Worm (Caenorhabditis elegans): ENCODE data around the gene unc-119.
A peak's percentile ranks its signal among the peaks of the same experiment; 100 is the strongest.

unc-119 gene

DNA sequence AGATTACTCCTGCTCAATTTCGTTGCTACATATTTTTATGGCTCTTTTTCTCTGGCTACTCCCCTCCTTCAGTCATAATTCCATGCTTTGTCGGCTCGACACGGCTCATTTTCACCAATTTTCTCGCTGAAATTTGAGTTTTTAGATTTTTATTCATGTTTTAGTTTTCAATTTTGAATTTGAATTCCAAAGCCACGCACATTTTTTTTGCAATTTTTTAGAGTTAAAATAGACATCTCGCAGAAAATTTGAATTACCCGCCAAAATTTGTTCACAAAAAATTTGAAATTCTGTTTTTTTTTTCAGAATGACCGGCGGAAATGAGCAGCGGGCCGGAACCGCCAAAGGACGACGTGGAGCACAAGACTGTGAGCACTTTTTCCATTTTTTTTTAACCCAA lies at the start of gene unc-119:
TSS of gene unc-119 (plus strand) at position 301 of the 400 bp plus-strand sequence.
- TF ChIP-seq lir-3 (tag; optimal IDR thresholded peaks at IDR 0.05) (no peak), egl-27 (tag; optimal IDR thresholded peaks at IDR 0.05) (no peak), set-16 (GFP tag; IDR thresholded peaks at IDR 0.05) (no peak)

DNA sequence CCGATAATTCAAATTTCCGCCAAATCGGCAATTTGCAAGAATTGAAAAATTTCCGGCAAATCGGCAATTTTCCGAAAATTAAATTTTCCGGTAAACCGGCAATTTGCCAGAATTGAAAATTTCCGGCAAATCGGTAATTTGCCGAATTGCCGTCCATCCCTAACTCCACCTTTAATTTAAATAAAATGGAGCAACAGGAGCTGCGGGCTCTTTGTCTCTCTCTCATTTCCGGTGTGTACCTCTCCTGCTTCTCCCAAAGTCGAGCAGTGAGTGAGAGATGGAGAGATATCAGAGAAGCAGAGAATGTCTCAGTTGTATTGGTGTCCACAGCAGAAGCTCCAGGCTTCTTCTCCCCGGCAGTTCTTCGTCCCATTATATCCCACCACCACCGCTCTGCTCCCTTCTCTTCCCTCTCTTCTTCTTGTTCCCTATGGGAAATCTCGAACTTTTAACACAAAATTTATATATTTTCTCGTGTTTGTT lies 47.0 kb upstream of the unc-119 start, which contains the start of gene Y39A1C.1:
TSS of gene Y39A1C.1 (plus strand) at position 51 of the 483 bp plus-strand sequence.
- TF ChIP-seq ces-1 (GFP tag; optimal IDR thresholded peaks at IDR 0.05) (no peak), tra-1 (GFP tag; IDR thresholded peaks at IDR 0.05) (0 out of 2 replicates have a peak, but pooled peaks have one; percentile 30), hif-1 (tag; optimal IDR thresholded peaks at IDR 0.05) (no peak), D1046.2 (GFP tag; IDR thresholded peaks at IDR 0.05) (no peak), hmg-1.1 (GFP tag; IDR thresholded peaks at IDR 0.05) (peak; percentile 55; the same call in 1 of the 2 replicates), mdt-29 (GFP tag; IDR thresholded peaks at IDR 0.05) (no peak), set-16 (GFP tag; IDR thresholded peaks at IDR 0.05) (0 out of 2 replicates have a peak, but pooled peaks have one; percentile 17), egl-27 (tag; optimal IDR thresholded peaks at IDR 0.05) (no peak), aha-1 (tag) (peak; percentile 8), mes-2 (tag; optimal IDR thresholded peaks at IDR 0.05; ENCODE audit: poor library complexity, severe bottlenecking) (peak; percentile 54), F49E8.2 (tag; optimal IDR thresholded peaks at IDR 0.05; ENCODE audit: borderline replicate concordance) (no peak), zip-2 (tag; optimal IDR thresholded peaks at IDR 0.05) (no peak), rbr-2 (tag; optimal IDR thresholded peaks at IDR 0.05) (peak; percentile 15), lim-7 (GFP tag; IDR thresholded peaks at IDR 0.05) (no peak), dmd-8 (GFP tag; IDR thresholded peaks at IDR 0.05) (no peak), nhr-111 (GFP tag; optimal IDR thresholded peaks at IDR 0.05) (no peak), ceh-62 (tag; optimal IDR thresholded peaks at IDR 0.05) (no peak)

DNA sequence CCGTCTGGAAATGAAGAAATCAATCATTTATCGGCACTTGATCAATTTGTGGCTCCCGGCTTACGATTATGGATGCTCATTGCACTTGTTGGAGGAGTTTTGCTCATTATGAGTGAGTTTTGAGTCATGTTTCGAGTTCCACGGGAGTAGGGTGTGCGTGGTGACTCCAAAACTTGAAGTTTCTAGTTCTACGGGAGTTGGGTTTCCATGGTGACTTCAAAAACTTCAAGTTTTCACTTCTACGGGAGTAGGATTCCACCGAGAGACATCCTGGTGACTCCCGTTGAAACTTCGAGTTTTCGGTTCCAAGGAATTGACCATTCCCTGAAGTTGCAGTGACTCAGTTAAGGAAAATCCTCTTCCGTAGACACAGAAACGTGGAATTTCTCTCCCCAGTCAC lies 45.6 kb upstream of the unc-119 start:
- no peak for TF ChIP-seq nhr-77 (tag; optimal IDR thresholded peaks at IDR 0.05)
- TF ChIP-seq ceh-44 (GFP tag; IDR thresholded peaks at IDR 0.05), result peak; percentile 78
- peak; percentile 22; the same call in 1 of the 2 replicates for TF ChIP-seq dmd-6 (GFP tag; IDR thresholded peaks at IDR 0.05)
- TF ChIP-seq R02D3.7 (tag; optimal IDR thresholded peaks at IDR 0.05), result no peak
- no peak for TF ChIP-seq pqm-1 (tag; optimal IDR thresholded peaks at IDR 0.05)
- TF ChIP-seq daf-16 (GFP tag; optimal IDR thresholded peaks at IDR 0.05), result no peak
- no peak for TF ChIP-seq daf-16 (tag; optimal IDR thresholded peaks at IDR 0.05)
- TF ChIP-seq daf-8 (GFP tag; IDR thresholded peaks at IDR 0.05), result no peak
- TF ChIP-seq D1046.2 (GFP tag; IDR thresholded peaks at IDR 0.05), result 0 out of 2 replicates have a peak, but pooled peaks have one; percentile 56
- TF ChIP-seq dmd-9 (GFP tag; IDR thresholded peaks at IDR 0.05), result peak; percentile 65; the same call in 1 of the 2 replicates
- TF ChIP-seq aha-1 (tag), result no peak
- no peak; the same call in 1 of the 2 replicates for TF ChIP-seq tra-1 (GFP tag; IDR thresholded peaks at IDR 0.05)
- TF ChIP-seq unc-62 (GFP tag; optimal IDR thresholded peaks at IDR 0.05 in 1 of 2), result no peak
- TF ChIP-seq unc-62 (tag; optimal IDR thresholded peaks at IDR 0.05), result no peak
- no peak for TF ChIP-seq nhr-10 (tag; optimal IDR thresholded peaks at IDR 0.05)
- TF ChIP-seq nhr-48 (tag; optimal IDR thresholded peaks at IDR 0.05), result no peak
- no peak for TF ChIP-seq lin-39 (tag; optimal IDR thresholded peaks at IDR 0.05)
- no peak for TF ChIP-seq hlh-11 (tag; optimal IDR thresholded peaks at IDR 0.05)
- TF ChIP-seq ceh-32 (tag; optimal IDR thresholded peaks at IDR 0.05; ENCODE audit: poor library complexity), result no peak
- no peak for TF ChIP-seq lin-29 (GFP tag; IDR thresholded peaks at IDR 0.05)
- TF ChIP-seq unc-130 (GFP tag; optimal IDR thresholded peaks at IDR 0.05), result peak; percentile 77
- TF ChIP-seq Y105C5A.15 (GFP tag; IDR thresholded peaks at IDR 0.05), result no peak
- peak in 1 of 2 experiments; percentile 72 for TF ChIP-seq hif-1 (tag; optimal IDR thresholded peaks at IDR 0.05)
- 0 out of 2 replicates have a peak, but pooled peaks have one; percentile 52 for TF ChIP-seq nhr-42 (GFP tag; IDR thresholded peaks at IDR 0.05)
- TF ChIP-seq ztf-11 (tag; optimal IDR thresholded peaks at IDR 0.05), result no peak
- no peak for TF ChIP-seq dmd-8 (GFP tag; IDR thresholded peaks at IDR 0.05)
- TF ChIP-seq mdl-1 (tag; optimal IDR thresholded peaks at IDR 0.05), result no peak
- no peak for TF ChIP-seq lin-13 (GFP tag; optimal IDR thresholded peaks at IDR 0.05)
- TF ChIP-seq mes-2 (tag; optimal IDR thresholded peaks at IDR 0.05; ENCODE audit: poor library complexity, severe bottlenecking), result peak; percentile 90
- 0 out of 4 replicates have a peak, but pooled peaks of 1 of the 2 experiments have one; percentile 35 for TF ChIP-seq madf-5 (GFP tag; IDR thresholded peaks at IDR 0.05)
- TF ChIP-seq ceh-28 (tag; optimal IDR thresholded peaks at IDR 0.05), result no peak
- TF ChIP-seq F49E8.2 (tag; optimal IDR thresholded peaks at IDR 0.05; ENCODE audit: borderline replicate concordance), result no peak
- TF ChIP-seq Y48G9A.11 (GFP tag; IDR thresholded peaks at IDR 0.05), result peak; percentile 51; the same call in 1 of the 2 replicates
- TF ChIP-seq Y5F2A.4 (GFP tag; optimal IDR thresholded peaks at IDR 0.05), result no peak
- no peak for TF ChIP-seq T26A8.4 (GFP tag; IDR thresholded peaks at IDR 0.05)
